Worm (Caenorhabditis elegans): ENCODE measurements around the gene C45G9.5.

C45G9.5 gene

DNA sequence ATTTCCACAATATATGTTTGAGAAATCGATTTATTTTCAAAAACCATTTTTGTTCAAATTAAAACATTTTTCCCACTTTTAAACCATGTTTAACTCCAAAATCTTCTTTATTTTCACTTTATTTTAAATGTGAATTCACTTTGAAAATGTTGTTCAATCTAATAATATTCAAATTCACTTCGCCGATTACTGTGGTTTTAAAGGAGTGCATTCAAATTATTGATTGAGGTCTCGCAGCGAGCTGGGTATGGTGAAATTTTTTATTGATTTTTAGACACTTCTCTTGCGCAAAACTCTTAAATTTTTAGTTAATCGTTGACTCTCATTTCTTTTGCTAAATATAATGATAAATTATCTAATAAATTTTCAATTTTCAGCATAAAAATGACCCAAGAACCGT is at the start of gene C45G9.5:
Gene C45G9.5 (plus strand): TSS at position 378 of the 400 bp plus-strand sequence.
- TF ChIP-seq unc-62 (GFP tag; optimal IDR thresholded peaks at IDR 0.05): no peak

DNA sequence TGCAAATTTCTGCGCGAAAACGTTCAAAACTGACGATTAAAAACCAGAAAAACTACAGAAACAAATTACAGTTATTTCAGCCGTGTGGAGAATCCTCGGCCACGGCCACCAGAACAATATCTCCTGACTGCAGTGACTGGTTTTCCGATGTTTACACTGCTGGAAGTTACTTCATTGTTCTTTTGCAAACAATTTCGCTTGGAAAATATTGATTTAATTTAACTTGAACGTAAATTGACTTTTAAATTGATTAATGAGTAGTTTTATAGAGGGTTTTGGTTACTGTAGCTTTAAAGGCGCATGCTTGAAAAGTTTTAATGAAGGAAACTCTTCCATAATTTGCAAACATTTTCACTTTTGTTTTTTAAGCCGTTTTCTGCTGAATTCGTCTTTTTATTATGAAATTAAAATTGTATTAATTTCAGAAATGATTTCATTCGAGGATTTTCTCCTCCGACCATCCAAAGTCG is 48.9 kb upstream of the C45G9.5 start, which contains the start of gene smcr-8:
Gene smcr-8 (plus strand): TSS at position 420 of the 470 bp plus-strand sequence.
- TF ChIP-seq unc-62 (GFP tag; optimal IDR thresholded peaks at IDR 0.05): no peak

- no peak for TF ChIP-seq unc-62 (GFP tag; optimal IDR thresholded peaks at IDR 0.05)
Observed at ce11 chrIII:5002231-5002630, 45.7 kb upstream of the C45G9.5 start, which contains the start of gene R144.10. Gene R144.10 (minus strand): TSS chrIII:5002331.

DNA sequence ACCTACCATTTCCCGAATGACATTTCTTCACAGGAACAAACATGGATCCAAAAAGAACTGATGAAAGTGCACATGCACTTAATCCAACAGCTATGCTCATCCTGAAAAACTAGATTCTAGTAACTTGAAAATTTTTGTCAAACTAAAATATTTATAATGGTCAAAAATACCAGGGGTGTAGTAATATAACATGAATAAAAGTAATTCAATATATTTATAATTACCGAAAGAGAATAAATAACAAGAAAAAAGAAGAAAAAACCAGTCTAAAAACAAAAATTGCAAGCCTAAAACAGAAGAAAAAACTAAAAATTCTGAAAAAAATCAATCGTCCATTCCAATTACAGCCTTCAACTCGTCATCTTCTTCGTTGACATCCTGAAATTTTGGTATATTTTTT is 43.3 kb upstream of the C45G9.5 start, which contains the start of gene R144.6:
Gene R144.6 (minus strand): TSS at position 101 of the 400 bp plus-strand sequence.
- TF ChIP-seq unc-62 (GFP tag; optimal IDR thresholded peaks at IDR 0.05): no peak

DNA sequence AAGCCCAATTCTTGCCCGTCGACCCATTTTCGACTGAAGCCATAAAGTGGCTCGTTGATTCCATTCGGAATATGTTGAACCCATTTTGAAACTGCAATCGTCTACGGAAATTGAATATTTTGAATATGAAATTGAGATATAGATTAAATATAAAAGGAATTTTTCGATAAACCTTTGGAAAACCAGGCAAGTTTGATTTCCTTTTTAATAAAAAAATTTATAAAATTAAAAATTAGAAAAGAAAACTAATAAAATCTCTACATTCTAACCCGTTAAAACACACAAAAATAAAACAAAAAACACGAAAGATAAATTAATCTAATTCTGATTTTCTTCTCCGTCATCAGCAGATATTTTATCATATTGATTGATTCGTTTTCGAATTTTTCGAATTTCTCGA is 41.0 kb upstream of the C45G9.5 start, which contains the start of gene R144.12:
Gene R144.12 (minus strand): TSS at position 101 of the 400 bp plus-strand sequence.
- TF ChIP-seq unc-62 (GFP tag; optimal IDR thresholded peaks at IDR 0.05): no peak

DNA sequence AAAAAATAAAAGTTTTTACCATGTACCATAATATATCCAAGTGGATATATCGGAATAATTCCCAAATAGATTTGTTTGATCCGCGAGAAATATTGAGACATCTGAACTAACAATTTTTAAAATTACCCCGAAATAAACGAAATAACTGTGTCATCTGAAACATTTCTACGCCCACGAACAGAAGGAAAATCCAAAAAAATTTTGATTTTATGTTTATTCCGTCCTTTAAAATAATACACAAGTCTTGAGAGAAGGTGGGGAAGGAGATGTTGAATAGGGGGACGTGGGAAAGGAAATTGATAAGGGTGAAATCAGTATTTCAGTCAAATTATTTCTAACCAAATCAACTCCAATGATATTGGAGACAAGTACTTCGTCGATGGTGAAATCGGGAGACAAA is 39.2 kb upstream of the C45G9.5 start, which contains the start of gene R144.11:
Gene R144.11 (minus strand): TSS at position 101 of the 400 bp plus-strand sequence.
- no peak for TF ChIP-seq unc-62 (GFP tag; optimal IDR thresholded peaks at IDR 0.05)

DNA sequence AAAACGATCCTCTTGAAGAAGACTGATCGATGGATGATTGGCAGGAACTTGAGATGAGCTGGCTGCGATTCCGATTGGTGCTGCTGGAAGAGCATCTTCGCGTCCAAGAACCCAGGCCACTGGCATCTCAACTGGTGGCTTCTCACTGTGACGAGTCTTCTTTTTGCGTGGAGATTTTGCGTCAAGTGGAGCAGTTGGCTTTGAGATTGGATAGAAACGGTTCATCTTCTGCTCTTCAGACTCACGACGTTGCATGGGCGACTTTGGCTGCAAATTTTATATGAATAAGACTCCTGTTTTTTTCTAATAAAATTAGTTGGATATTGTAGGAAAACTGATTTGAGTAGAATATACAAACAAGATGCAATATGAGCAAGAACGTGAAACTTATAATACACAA is 37.2 kb upstream of the C45G9.5 start:
- TF ChIP-seq unc-62 (GFP tag; optimal IDR thresholded peaks at IDR 0.05): no peak

ce11 chrIII:5012460-5012859 is 35.5 kb upstream of the C45G9.5 start:
- TF ChIP-seq unc-62 (GFP tag; optimal IDR thresholded peaks at IDR 0.05): no peak

ce11 chrIII:5013915-5014346 is 34.0 kb upstream of the C45G9.5 start:
- no peak for TF ChIP-seq unc-62 (GFP tag; optimal IDR thresholded peaks at IDR 0.05)

DNA sequence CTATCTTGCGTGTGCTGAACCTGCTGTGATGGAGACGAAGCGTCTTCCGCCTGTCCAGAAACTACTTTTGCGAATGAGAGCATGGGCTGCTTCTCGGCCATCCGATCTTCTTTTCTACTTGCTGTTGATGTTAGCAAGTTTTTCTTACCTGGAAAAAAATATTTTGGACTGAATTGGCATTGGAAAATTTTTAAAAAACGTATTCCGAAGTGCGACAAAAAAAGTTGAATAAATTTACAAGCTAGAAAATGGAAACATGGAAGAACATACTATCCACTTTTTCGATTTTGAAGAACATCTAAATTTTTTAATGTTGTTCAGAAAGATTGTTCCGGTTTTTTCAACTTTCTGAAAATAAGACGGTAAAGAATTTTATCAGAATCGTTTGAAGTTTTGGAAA is 30.4 kb upstream of the C45G9.5 start, which contains the start of gene larp-1:
Gene larp-1 (minus strand): TSS at position 101 of the 400 bp plus-strand sequence.
- TF ChIP-seq unc-62 (GFP tag; optimal IDR thresholded peaks at IDR 0.05): no peak

DNA sequence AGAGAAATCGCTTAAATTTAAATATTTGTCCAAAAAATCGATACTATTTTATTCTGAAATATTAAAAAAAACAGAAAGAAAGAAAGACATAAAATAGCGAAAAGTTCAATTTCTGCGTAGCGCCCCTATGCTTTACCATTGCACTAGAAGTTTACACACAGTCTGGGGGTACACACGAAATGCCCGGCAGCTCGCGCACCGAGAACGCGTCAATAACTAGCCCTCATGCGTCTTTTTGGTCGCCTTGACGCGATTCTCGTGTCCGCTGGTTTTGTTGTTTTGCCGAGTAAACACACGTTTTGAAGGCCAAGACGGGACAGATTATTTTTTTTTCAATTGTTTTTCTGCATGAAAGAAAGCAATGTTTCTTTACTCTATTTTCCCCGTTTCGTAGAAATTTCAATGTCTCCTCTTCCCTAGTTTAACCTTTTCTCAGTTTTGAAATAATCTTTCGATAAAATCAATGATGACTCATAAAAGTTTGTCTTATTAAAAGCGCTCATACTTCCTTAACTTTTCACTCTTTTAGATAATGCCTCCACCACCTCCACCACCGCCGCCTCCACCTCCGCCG is 29.7 kb upstream of the C45G9.5 start, which contains the start of gene wip-1:
Gene wip-1 (plus strand): TSS at position 524 of the 574 bp plus-strand sequence.
- TF ChIP-seq unc-62 (GFP tag; optimal IDR thresholded peaks at IDR 0.05): no peak

- no peak for TF ChIP-seq unc-62 (GFP tag; optimal IDR thresholded peaks at IDR 0.05)
Observed at ce11 chrIII:5020924-5021323, 27.0 kb upstream of the C45G9.5 start, which contains the start of gene mdt-11. Gene mdt-11 (plus strand): TSS chrIII:5021224.

DNA sequence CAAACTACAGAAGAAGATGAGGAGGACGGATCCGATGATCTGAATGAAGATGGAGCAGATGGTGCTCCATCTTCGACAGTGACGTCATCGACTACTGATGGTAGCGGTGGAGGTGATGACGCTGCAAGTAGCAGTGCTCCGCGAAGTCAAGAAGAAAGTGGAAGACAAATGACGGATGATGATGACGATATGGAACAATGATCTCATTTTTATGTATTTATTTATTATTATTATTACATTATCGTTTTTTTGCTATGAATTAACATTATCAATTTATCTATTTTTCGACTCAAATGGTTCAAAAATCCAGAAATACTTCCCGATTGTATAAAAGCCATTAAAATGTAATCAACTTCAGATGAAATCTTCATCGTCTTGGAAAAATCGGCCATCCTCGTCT is 26.2 kb upstream of the C45G9.5 start, which contains the start of gene R144.3:
Gene R144.3 (plus strand): TSS at position 301 of the 400 bp plus-strand sequence.
- TF ChIP-seq unc-62 (GFP tag; optimal IDR thresholded peaks at IDR 0.05): no peak

ce11 chrIII:5022964-5023363 is 25.0 kb upstream of the C45G9.5 start, which contains the start of gene R144.13:
Gene R144.13 (plus strand): TSS chrIII:5023264.
- no peak for TF ChIP-seq unc-62 (GFP tag; optimal IDR thresholded peaks at IDR 0.05)

DNA sequence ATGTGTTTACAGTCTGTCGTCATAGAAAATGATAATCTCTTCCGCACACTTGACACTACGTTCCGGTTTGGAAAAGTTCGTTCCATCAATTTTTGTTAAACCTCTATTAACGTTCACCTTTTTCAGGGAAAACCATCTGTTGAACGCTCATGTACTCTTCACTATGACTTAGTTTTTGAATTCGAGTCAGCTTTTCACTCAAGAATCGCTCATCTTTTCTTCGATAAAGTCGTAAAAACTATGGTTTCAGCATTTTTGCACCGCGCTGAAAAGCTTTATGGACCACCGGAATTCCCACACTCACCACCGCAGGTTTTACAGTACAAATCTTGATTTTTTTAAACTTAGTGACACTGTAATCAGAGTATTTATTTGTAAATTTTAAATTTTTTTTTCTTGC is 24.3 kb upstream of the C45G9.5 start:
- TF ChIP-seq unc-62 (GFP tag; optimal IDR thresholded peaks at IDR 0.05): no peak

- TF ChIP-seq unc-62 (GFP tag; optimal IDR thresholded peaks at IDR 0.05): no peak
Observed at ce11 chrIII:5024393-5024964, 23.4 kb upstream of the C45G9.5 start, which contains the start of gene pcf-11. Gene pcf-11 (plus strand): TSS chrIII:5024914.
